Worm (Caenorhabditis elegans): ENCODE data around the gene sfxn-2.

Gene sfxn-2

ce11 chrX:7952226-7953062 lies 5.7 kb downstream of the sfxn-2 start (continued):
- TF ChIP-seq sptf-1 (tag; optimal IDR thresholded peaks at IDR 0.05) (no peak), aly-2 (tag; optimal IDR thresholded peaks at IDR 0.05) (no peak), egl-13 (tag; optimal IDR thresholded peaks at IDR 0.05) (no peak), grh-1 (GFP tag; IDR thresholded peaks at IDR 0.05) (0 out of 2 replicates have a peak, but pooled peaks have one; percentile 16), xbp-1 (tag; optimal IDR thresholded peaks at IDR 0.05) (no peak)

DNA sequence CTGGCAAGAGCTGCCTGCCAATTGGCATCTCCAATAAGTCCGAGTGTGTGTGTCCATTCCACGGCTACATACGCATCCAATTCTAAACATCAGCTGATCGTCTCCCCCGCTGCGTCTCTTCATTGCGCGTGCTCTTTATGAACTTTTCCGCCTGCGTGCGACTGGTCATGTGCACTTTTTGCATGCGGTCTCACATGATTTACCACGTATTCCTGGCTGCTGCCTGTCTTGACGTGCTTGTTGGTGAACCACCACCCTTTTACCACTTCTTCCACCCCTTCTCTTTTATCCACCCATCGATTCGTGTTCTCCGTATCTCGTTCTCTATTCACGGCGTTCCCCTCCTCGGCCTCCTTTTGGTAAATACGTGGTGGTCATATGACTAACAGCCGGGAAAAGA lies 6.5 kb downstream of the sfxn-2 start:
- peak; percentile 44 for TF ChIP-seq C04F5.9 (tag; optimal IDR thresholded peaks at IDR 0.05)
- TF ChIP-seq rnt-1 (tag; optimal IDR thresholded peaks at IDR 0.05): peak; percentile 86
- TF ChIP-seq egl-13 (tag; optimal IDR thresholded peaks at IDR 0.05): peak; percentile 92
- TF ChIP-seq fkh-10 (GFP tag; optimal IDR thresholded peaks at IDR 0.05): peak; percentile 57
- TF ChIP-seq efl-3 (GFP tag; optimal IDR thresholded peaks at IDR 0.05): no peak
- TF ChIP-seq ets-5 (GFP tag; IDR thresholded peaks at IDR 0.05): no peak
- peak; percentile 41 for TF ChIP-seq fkh-4 (tag; optimal IDR thresholded peaks at IDR 0.05; ENCODE audit: borderline replicate concordance)
- peak; percentile 68 for TF ChIP-seq ceh-88 (GFP tag; IDR thresholded peaks at IDR 0.05)
- TF ChIP-seq ceh-8 (GFP tag; optimal IDR thresholded peaks at IDR 0.05): peak; percentile 72
- peak in 1 of 6 experiments; percentile 55 for TF ChIP-seq elt-3 (tag; optimal IDR thresholded peaks at IDR 0.05)
- peak in 1 of 2 experiments; percentile 97 for TF ChIP-seq mdl-1 (tag; optimal IDR thresholded peaks at IDR 0.05)
- TF ChIP-seq hpl-2 (GFP tag; optimal IDR thresholded peaks at IDR 0.05): no peak
- TF ChIP-seq mef-2 (tag; optimal IDR thresholded peaks at IDR 0.05): peak; percentile 18
- TF ChIP-seq alr-1 (tag; optimal IDR thresholded peaks at IDR 0.05; ENCODE audit: borderline replicate concordance): no peak
- TF ChIP-seq grh-1 (GFP tag; IDR thresholded peaks at IDR 0.05): peak; percentile 54; the same call in 1 of the 2 replicates
- TF ChIP-seq isw-1 (GFP tag; IDR thresholded peaks at IDR 0.05): peak; percentile 83
- peak; percentile 88 for TF ChIP-seq sox-4 (tag; optimal IDR thresholded peaks at IDR 0.05)
- no peak for TF ChIP-seq zag-1 (tag; optimal IDR thresholded peaks at IDR 0.05)
- no peak for TF ChIP-seq pqm-1 (tag; optimal IDR thresholded peaks at IDR 0.05)
- peak; percentile 75 for TF ChIP-seq nhr-90 (tag; optimal IDR thresholded peaks at IDR 0.05; ENCODE audit: poor library complexity)
- no peak for TF ChIP-seq unc-62 (GFP tag; optimal IDR thresholded peaks at IDR 0.05)
- TF ChIP-seq nhr-19 (GFP tag; conservative IDR thresholded peaks at IDR 0.05): peak; percentile 86
- TF ChIP-seq skn-1 (tag; optimal IDR thresholded peaks at IDR 0.05): peak; percentile 71
- TF ChIP-seq lin-35 (GFP tag; optimal IDR thresholded peaks at IDR 0.05): peak; percentile 76 to 86
- peak; percentile 61 for TF ChIP-seq unc-130 (tag; optimal IDR thresholded peaks at IDR 0.05)
- no peak for TF ChIP-seq aly-2 (tag; optimal IDR thresholded peaks at IDR 0.05)
- no peak for TF ChIP-seq ceh-63 (GFP tag; optimal IDR thresholded peaks at IDR 0.05)
- no peak for TF ChIP-seq ama-1 (optimal IDR thresholded peaks at IDR 0.05)
- peak; percentile 98 for TF ChIP-seq dsc-1 (tag; optimal IDR thresholded peaks at IDR 0.05)
- peak; percentile 96 for TF ChIP-seq nhr-20 (tag; optimal IDR thresholded peaks at IDR 0.05)
- TF ChIP-seq sup-37 (GFP tag; optimal IDR thresholded peaks at IDR 0.05): peak; percentile 63
- TF ChIP-seq sptf-1 (tag; optimal IDR thresholded peaks at IDR 0.05): no peak
- peak in 1 of 2 experiments; percentile 91 for TF ChIP-seq ztf-11 (tag; optimal IDR thresholded peaks at IDR 0.05)
- TF ChIP-seq mep-1 (tag; optimal IDR thresholded peaks at IDR 0.05): peak; percentile 88
- peak; percentile 81 for TF ChIP-seq ztf-4 (tag; optimal IDR thresholded peaks at IDR 0.05)
- TF ChIP-seq xbp-1 (tag; optimal IDR thresholded peaks at IDR 0.05): peak; percentile 88
- TF ChIP-seq lin-13 (GFP tag; optimal IDR thresholded peaks at IDR 0.05): peak; percentile 89
- TF ChIP-seq fkh-8 (tag; optimal IDR thresholded peaks at IDR 0.05): peak; percentile 99
- no peak for TF ChIP-seq tlp-1 (tag; optimal IDR thresholded peaks at IDR 0.05)
- TF ChIP-seq pax-3 (tag; optimal IDR thresholded peaks at IDR 0.05): peak; percentile 91
- TF ChIP-seq jun-1 (tag; optimal IDR thresholded peaks at IDR 0.05): peak; percentile 82
- peak; percentile 71 for TF ChIP-seq snpc-4 (tag; optimal IDR thresholded peaks at IDR 0.05)
- peak; percentile 96 for TF ChIP-seq nhr-47 (tag; optimal IDR thresholded peaks at IDR 0.05)
- no peak for TF ChIP-seq C34B4.2 (tag; optimal IDR thresholded peaks at IDR 0.05)
- peak; percentile 64 for TF ChIP-seq lin-39 (tag; optimal IDR thresholded peaks at IDR 0.05)
- TF ChIP-seq vab-15 (tag; optimal IDR thresholded peaks at IDR 0.05): peak; percentile 90
- TF ChIP-seq snu-23 (GFP tag; optimal IDR thresholded peaks at IDR 0.05): peak; percentile 94
- TF ChIP-seq ceh-82 (tag; optimal IDR thresholded peaks at IDR 0.05): peak; percentile 44 to 80 (median 75)
